Fruit fly (Drosophila melanogaster) whole organism: ENCODE measurements around the gene Dora.

ENCODE experiments used
- CG8478 ChIP-seq: fragments of >200 bp; optimal IDR thresholded peaks from 2 replicates; lab custom pipeline; 2018; ENCODE audit warnings: inconsistent platforms
- EcR ChIP-seq, 2 experiments: fragments of >200 bp; optimal IDR thresholded peaks; 2 replicates each; lab custom pipeline; 2017; ENCODE audit warnings: missing biosample characterization in 2 of 2, missing genetic modification characterization in 2 of 2, missing genetic modification reagents in 2 of 2
- psq ChIP-seq: fragments of >200 bp; optimal IDR thresholded peaks from 2 replicates; lab custom pipeline; 2017
- usp ChIP-seq: fragments of >200 bp; optimal IDR thresholded peaks from 2 replicates; lab custom pipeline; 2017; ENCODE audit warnings: missing biosample characterization, missing genetic modification characterization, mixed read lengths

dm6 chrX:18893433-18893832, 29.7 kb downstream of the Dora start, which contains the start of gene Flacc:
- TF ChIP-seq CG8478 (lab: Kevin White, UChicago) (no peak), usp (GFP tag; lab: Kevin White, UChicago) (no peak), psq (lab: Kevin White, UChicago) (no peak), EcR (GFP tag; optimal IDR thresholded peaks at IDR 0.05; lab: Kevin White, UChicago) (no peak)
